Worm (Caenorhabditis elegans) whole organism, L4 larva: Measurements from ENCODE around the gene vha-1.

Source experiments
- F26F4.8 ChIP-seq: fragments of 200-800 bp; sonication (Bioruptor generic); conservative IDR thresholded peaks from 2 replicates; pipeline ENCODE4 v1.3.6; 2022; ENCODE audit warnings: missing genetic modification characterization, missing compliant biosample characterization
- F49E8.2 ChIP-seq: sonication (generic microtip); optimal IDR thresholded peaks from 2 replicates; lab custom pipeline; 2016; ENCODE audit warnings: missing compliant biosample characterization, mild to moderate bottlenecking, missing genetic modification characterization, borderline replicate concordance
- R02D3.7 ChIP-seq: fragments of 150-350 bp; sonication (generic microtip); optimal IDR thresholded peaks from 3 replicates; lab custom pipeline; 2014; ENCODE audit warnings: missing biosample characterization, missing genetic modification characterization
- T20F7.1 ChIP-seq: fragments of 200-800 bp; sonication (Bioruptor generic); optimal IDR thresholded peaks from 2 replicates; lab custom pipeline; 2018; ENCODE audit warnings: mild to moderate bottlenecking, missing genetic modification characterization, missing compliant biosample characterization
- Y105C5A.15 ChIP-seq: fragments of 200-800 bp; sonication (Bioruptor generic); IDR thresholded peaks from 2 replicates; pipeline ENCODE4 v1.3.6; 2022; ENCODE audit warnings: missing genetic modification characterization, missing compliant biosample characterization
- ZK546.5 ChIP-seq, 2 experiments: sonication (generic microtip); optimal IDR thresholded peaks; 2 replicates each; lab custom pipeline; 2017; ENCODE audit warnings: missing biosample characterization in 2 of 2, missing genetic modification characterization in 2 of 2
- aha-1 ChIP-seq: fragments of 150-350 bp; peaks from one replicate; lab custom pipeline; 2014; ENCODE audit warnings: missing biosample characterization, missing genetic modification characterization
- aly-2 ChIP-seq: sonication (generic microtip); optimal IDR thresholded peaks from 2 replicates; lab custom pipeline; 2018; ENCODE audit warnings: missing biosample characterization, missing genetic modification characterization
- arid-1 ChIP-seq: fragments of 200-800 bp; sonication (Bioruptor generic); conservative IDR thresholded peaks from 2 replicates; pipeline ENCODE4 v1.3.6; 2022; ENCODE audit warnings: missing genetic modification reagents, missing genetic modification characterization, missing compliant biosample characterization
- ceh-62 ChIP-seq: sonication (generic microtip); optimal IDR thresholded peaks from 2 replicates; lab custom pipeline; 2017; ENCODE audit warnings: missing biosample characterization, missing genetic modification characterization
- ces-1 ChIP-seq: fragments of 150-350 bp; sonication (generic microtip); optimal IDR thresholded peaks from 4 replicates; lab custom pipeline; 2014; ENCODE audit warnings: missing biosample characterization, missing genetic modification reagents, missing genetic modification characterization
- ctbp-1 ChIP-seq: fragments of 200-800 bp; sonication (Bioruptor generic); IDR thresholded peaks from 2 replicates; pipeline ENCODE4 v1.3.6; 2022; ENCODE audit warnings: missing genetic modification reagents, missing genetic modification characterization, missing compliant biosample characterization
- daf-16 ChIP-seq, 3 experiments: sonication (generic microtip); optimal IDR thresholded peaks; 2 replicates each; lab custom pipeline; 2016 to 2017; ENCODE audit warnings: missing genetic modification characterization in 3 of 3, missing genetic modification reagents in 3 of 3, mild to moderate bottlenecking in 2 of 3, missing compliant biosample characterization in 2 of 3, missing biosample characterization in 1 of 3, moderate library complexity in 1 of 3
- daf-19 ChIP-seq: fragments of 200-800 bp; sonication (Bioruptor generic); conservative IDR thresholded peaks from 2 replicates; pipeline ENCODE4 v1.3.6; 2022; ENCODE audit warnings: missing genetic modification characterization, missing compliant biosample characterization
- daf-8 ChIP-seq: fragments of 200-800 bp; sonication (Bioruptor generic); IDR thresholded peaks from 2 replicates; pipeline ENCODE4 v1.3.6; 2022; ENCODE audit warnings: missing genetic modification characterization, missing compliant biosample characterization
- dmd-6 ChIP-seq: fragments of 200-800 bp; sonication (Bioruptor generic); IDR thresholded peaks from 2 replicates; pipeline ENCODE4 v1.3.6; 2022; ENCODE audit warnings: missing genetic modification reagents, missing genetic modification characterization, missing compliant biosample characterization
- dmd-9 ChIP-seq: fragments of 200-800 bp; sonication (Bioruptor generic); IDR thresholded peaks from 2 replicates; pipeline ENCODE4 v1.3.6; 2022; ENCODE audit warnings: missing genetic modification reagents, missing genetic modification characterization, missing compliant biosample characterization
- dpl-1 ChIP-seq: fragments of 150-350 bp; optimal IDR thresholded peaks from 2 replicates; lab custom pipeline; 2014; ENCODE audit warnings: missing biosample characterization, missing genetic modification reagents, missing genetic modification characterization
- duxl-1 ChIP-seq: sonication (generic microtip); optimal IDR thresholded peaks from 2 replicates; lab custom pipeline; 2016; ENCODE audit warnings: mild to moderate bottlenecking, missing genetic modification characterization, moderate library complexity, missing compliant biosample characterization; ENCODE audit not compliant: poor library complexity
- dve-1 ChIP-seq: sonication (generic microtip); optimal IDR thresholded peaks from 2 replicates; lab custom pipeline; 2017; ENCODE audit warnings: antibody characterized with exemption, mild to moderate bottlenecking, missing genetic modification characterization, missing compliant biosample characterization; ENCODE audit not compliant: insufficient read depth
- egl-27 ChIP-seq: sonication (generic microtip); optimal IDR thresholded peaks from 3 replicates; lab custom pipeline; 2017; ENCODE audit warnings: missing biosample characterization, missing genetic modification reagents, missing genetic modification characterization
- hlh-11 ChIP-seq: fragments of 200-800 bp; sonication (Bioruptor generic); optimal IDR thresholded peaks from 2 replicates; lab custom pipeline; 2018; ENCODE audit warnings: mild to moderate bottlenecking, missing genetic modification characterization, missing compliant biosample characterization
- hlh-30 ChIP-seq: sonication (generic microtip); optimal IDR thresholded peaks from 2 replicates; lab custom pipeline; 2017; ENCODE audit warnings: antibody characterized with exemption, mild to moderate bottlenecking, missing genetic modification characterization, missing compliant biosample characterization; ENCODE audit not compliant: insufficient read depth
- hmg-1.1 ChIP-seq: fragments of 200-800 bp; sonication (Bioruptor generic); IDR thresholded peaks from 2 replicates; pipeline ENCODE4 v1.3.6; 2022; ENCODE audit warnings: missing genetic modification reagents, missing genetic modification characterization, missing compliant biosample characterization
- lin-13 ChIP-seq: fragments of 150-350 bp; optimal IDR thresholded peaks from 2 replicates; lab custom pipeline; 2014; ENCODE audit warnings: missing biosample characterization, missing genetic modification reagents, missing genetic modification characterization
- lin-29 ChIP-seq: fragments of 200-800 bp; sonication (Bioruptor generic); IDR thresholded peaks from 2 replicates; pipeline ENCODE4 v1.3.6; 2022; ENCODE audit warnings: missing genetic modification reagents, missing genetic modification characterization, missing compliant biosample characterization
- lin-38 ChIP-seq: fragments of 200-800 bp; sonication (Bioruptor generic); IDR thresholded peaks from 2 replicates; pipeline ENCODE4 v1.3.6; 2022; ENCODE audit warnings: missing genetic modification reagents, missing genetic modification characterization, missing compliant biosample characterization
- lin-39 ChIP-seq: fragments of 150-350 bp; optimal IDR thresholded peaks from 2 replicates; lab custom pipeline; 2014; ENCODE audit warnings: missing biosample characterization, missing genetic modification reagents, missing genetic modification characterization
- lir-3 ChIP-seq: sonication (generic microtip); optimal IDR thresholded peaks from 2 replicates; lab custom pipeline; 2016; ENCODE audit warnings: mild to moderate bottlenecking, missing genetic modification characterization, missing compliant biosample characterization
- madf-5 ChIP-seq, 2 experiments: fragments of 200-800 bp; sonication (Bioruptor generic); IDR thresholded peaks; 2 replicates each; pipeline ENCODE4 v1.3.6; 2022; ENCODE audit warnings: missing compliant biosample characterization in 2 of 2, missing genetic modification characterization in 2 of 2
- mdl-1 ChIP-seq, 2 experiments: fragments of 150-350 bp in 1 of 2; sonication (generic microtip) in 1 of 2; optimal IDR thresholded peaks; 2 replicates each; lab custom pipeline; 2014 to 2017; ENCODE audit warnings: missing biosample characterization in 2 of 2, missing genetic modification characterization in 2 of 2
- mxl-2 ChIP-seq: fragments of 200-800 bp; sonication (Bioruptor generic); conservative IDR thresholded peaks from 2 replicates; pipeline ENCODE4 v1.3.6; 2022; ENCODE audit warnings: missing genetic modification reagents, missing genetic modification characterization, missing compliant biosample characterization
- nhr-11 ChIP-seq: fragments of 150-350 bp; optimal IDR thresholded peaks from 2 replicates; lab custom pipeline; 2014; ENCODE audit warnings: missing biosample characterization, missing genetic modification characterization
- nhr-237 ChIP-seq: sonication (generic microtip); optimal IDR thresholded peaks from 2 replicates; lab custom pipeline; 2017; ENCODE audit warnings: missing biosample characterization, missing genetic modification characterization
- nhr-25 ChIP-seq: sonication (generic microtip); optimal IDR thresholded peaks from 2 replicates; lab custom pipeline; 2017; ENCODE audit warnings: missing genetic modification characterization, mild to moderate bottlenecking, missing compliant biosample characterization, antibody characterized with exemption, moderate library complexity, borderline replicate concordance; ENCODE audit not compliant: insufficient read depth
- nhr-28 ChIP-seq: fragments of 150-350 bp; optimal IDR thresholded peaks from 2 replicates; lab custom pipeline; 2014; ENCODE audit warnings: missing biosample characterization, missing genetic modification characterization
- nhr-48 ChIP-seq: sonication (generic microtip); optimal IDR thresholded peaks from 2 replicates; lab custom pipeline; 2016; ENCODE audit warnings: mild to moderate bottlenecking, missing genetic modification characterization, missing compliant biosample characterization
- nhr-76 ChIP-seq: fragments of 150-350 bp; optimal IDR thresholded peaks from 2 replicates; lab custom pipeline; 2014; ENCODE audit warnings: missing biosample characterization, missing genetic modification characterization
- nhr-77 ChIP-seq: fragments of 150-350 bp; optimal IDR thresholded peaks from 2 replicates; lab custom pipeline; 2014; ENCODE audit warnings: missing biosample characterization, missing genetic modification characterization
- php-3 ChIP-seq: fragments of 200-800 bp; sonication (Bioruptor generic); IDR thresholded peaks from 2 replicates; pipeline ENCODE4 v1.3.6; 2022; ENCODE audit warnings: missing genetic modification reagents, missing genetic modification characterization, missing compliant biosample characterization
- sdz-12 ChIP-seq: fragments of 200-800 bp; sonication (Bioruptor generic); optimal IDR thresholded peaks from 2 replicates; lab custom pipeline; 2018; ENCODE audit warnings: mild to moderate bottlenecking, missing genetic modification characterization, missing compliant biosample characterization
- set-16 ChIP-seq: fragments of 200-800 bp; sonication (Bioruptor generic); IDR thresholded peaks from 2 replicates; pipeline ENCODE4 v1.3.6; 2022; ENCODE audit warnings: missing genetic modification reagents, missing genetic modification characterization, missing compliant biosample characterization
- snpc-1.2 ChIP-seq: fragments of 200-800 bp; sonication (Bioruptor generic); IDR thresholded peaks from 2 replicates; pipeline ENCODE4 v1.3.6; 2022; ENCODE audit warnings: missing genetic modification reagents, missing genetic modification characterization, missing compliant biosample characterization
- tag-97 ChIP-seq: fragments of 200-800 bp; sonication (Bioruptor generic); IDR thresholded peaks from 2 replicates; pipeline ENCODE4 v1.3.6; 2022; ENCODE audit warnings: missing genetic modification characterization, missing compliant biosample characterization
- unc-130 ChIP-seq: sonication (generic microtip); optimal IDR thresholded peaks from 2 replicates; lab custom pipeline; 2016; ENCODE audit warnings: missing genetic modification reagents, missing genetic modification characterization, missing compliant biosample characterization
- unc-39 ChIP-seq: sonication (generic microtip); optimal IDR thresholded peaks from 2 replicates; lab custom pipeline; 2017; ENCODE audit warnings: missing biosample characterization, missing genetic modification characterization
- unc-62 ChIP-seq, 3 experiments: fragments of 150-350 bp in 1 of 3; sonication (generic microtip); optimal IDR thresholded peaks in 2 of 3; peaks in 1 of 3; 1 replicate in 1 of 3; 2 replicates in 2 of 3; lab custom pipeline; 2014 to 2017; ENCODE audit warnings: missing biosample characterization in 3 of 3, missing genetic modification characterization in 3 of 3, missing genetic modification reagents in 3 of 3, missing genotype in 1 of 3
- zfp-3 ChIP-seq: fragments of 200-800 bp; sonication (Bioruptor generic); conservative IDR thresholded peaks from 2 replicates; pipeline ENCODE4 v1.3.6; 2022; ENCODE audit warnings: missing genetic modification reagents, missing genetic modification characterization, missing compliant biosample characterization
- zip-11 ChIP-seq: fragments of 200-800 bp; sonication (Bioruptor generic); IDR thresholded peaks from 2 replicates; pipeline ENCODE4 v1.3.6; 2022; ENCODE audit warnings: missing genetic modification characterization, missing compliant biosample characterization
- ztf-11 ChIP-seq: fragments of 150-350 bp; optimal IDR thresholded peaks from 2 replicates; lab custom pipeline; 2014; ENCODE audit warnings: missing biosample characterization, missing genetic modification characterization
- ztf-7 ChIP-seq: fragments of 150-350 bp; optimal IDR thresholded peaks from 2 replicates; lab custom pipeline; 2014; ENCODE audit warnings: missing biosample characterization, missing genetic modification characterization

Gene vha-1

DNA sequence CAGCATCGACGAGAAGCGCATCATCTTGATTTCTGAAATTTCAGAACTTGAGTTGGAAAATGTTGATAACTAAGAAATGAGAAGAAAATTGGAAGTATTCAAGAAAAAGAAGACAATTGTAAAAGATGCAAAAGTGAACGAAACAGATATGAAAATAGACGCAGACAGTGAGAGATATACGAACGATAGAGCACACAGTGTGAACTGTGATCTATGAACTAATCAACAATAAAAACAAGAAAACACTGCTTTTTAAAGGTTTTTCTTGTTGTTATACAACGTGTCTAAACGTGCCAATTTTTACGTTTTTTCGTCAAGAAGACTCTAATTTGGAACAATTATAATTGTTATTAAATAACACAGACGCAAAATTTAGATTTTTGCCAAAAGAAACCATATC lies 28.2 kb upstream of the vha-1 start, which contains the start of gene ech-6 (continued):
- TF ChIP-seq sdz-12 (GFP tag; lab: Kevin White, UChicago): no peak
- no peak for TF ChIP-seq aha-1
- no peak for TF ChIP-seq dmd-9
- TF ChIP-seq snpc-1.2 (GFP tag; lab: Robert Waterston, UW): no peak
- TF ChIP-seq hlh-30 (tag; lab: Kevin White, UChicago): peak; percentile 5
- no peak for TF ChIP-seq unc-62 (GFP tag; optimal IDR thresholded peaks at IDR 0.05 in 1 of 2; lab: Kevin White, UChicago)
- TF ChIP-seq unc-62 (tag; optimal IDR thresholded peaks at IDR 0.05; lab: Kevin White, UChicago): no peak
- TF ChIP-seq unc-39 (tag; lab: Kevin White, UChicago): no peak
- peak; percentile 32 for TF ChIP-seq dpl-1 (GFP tag; lab: Kevin White, UChicago)
- no peak for TF ChIP-seq zip-11 (GFP tag; lab: Robert Waterston, UW)
- no peak for TF ChIP-seq nhr-76 (tag; lab: Kevin White, UChicago)
- no peak for TF ChIP-seq ZK546.5 (tag; optimal IDR thresholded peaks at IDR 0.05; lab: Kevin White, UChicago)
- TF ChIP-seq daf-16 (GFP tag; optimal IDR thresholded peaks at IDR 0.05; lab: Kevin White, UChicago): no peak
- TF ChIP-seq daf-16 (tag; optimal IDR thresholded peaks at IDR 0.05; lab: Kevin White, UChicago): peak; percentile 96
- no peak for TF ChIP-seq unc-130
- TF ChIP-seq ztf-7: no peak
- no peak for TF ChIP-seq nhr-25 (tag; lab: Kevin White, UChicago)
- no peak for TF ChIP-seq ceh-62 (tag; lab: Kevin White, UChicago)
- TF ChIP-seq Y105C5A.15 (GFP tag; lab: Robert Waterston, UW): no peak
- no peak for TF ChIP-seq nhr-77 (tag; lab: Kevin White, UChicago)
- peak; percentile 72 for TF ChIP-seq dmd-6 (GFP tag; lab: Robert Waterston, UW)
- TF ChIP-seq tag-97 (GFP tag; lab: Robert Waterston, UW): no peak
- TF ChIP-seq F49E8.2 (tag; lab: Kevin White, UChicago): no peak
- peak; percentile 58 for TF ChIP-seq hlh-11 (tag; lab: Kevin White, UChicago)
- no peak for TF ChIP-seq lin-13 (GFP tag; lab: Kevin White, UChicago)
- TF ChIP-seq php-3 (GFP tag; lab: Robert Waterston, UW): peak; percentile 21; the same call in 1 of the 2 replicates
- no peak for TF ChIP-seq arid-1 (GFP tag; lab: Robert Waterston, UW)
- no peak for TF ChIP-seq T20F7.1 (GFP tag; lab: Kevin White, UChicago)
- no peak for TF ChIP-seq F26F4.8 (GFP tag; lab: Robert Waterston, UW)
- peak; percentile 11 for TF ChIP-seq nhr-48 (tag; lab: Kevin White, UChicago)
- peak; percentile 11; the same call in 1 of the 2 replicates for TF ChIP-seq hmg-1.1
- TF ChIP-seq aly-2 (tag; lab: Kevin White, UChicago): no peak
- no peak for TF ChIP-seq nhr-237 (tag; lab: Kevin White, UChicago)
- TF ChIP-seq mdl-1 (tag; optimal IDR thresholded peaks at IDR 0.05; lab: Kevin White, UChicago): no peak
- TF ChIP-seq ces-1: no peak
- no peak for TF ChIP-seq lin-39
- TF ChIP-seq duxl-1 (tag; lab: Kevin White, UChicago): no peak
- TF ChIP-seq madf-5 (GFP tag; IDR thresholded peaks at IDR 0.05; lab: Robert Waterston, UW): no peak
- no peak for TF ChIP-seq ztf-11 (tag; lab: Kevin White, UChicago)
- no peak for TF ChIP-seq R02D3.7 (tag; lab: Kevin White, UChicago)
- TF ChIP-seq nhr-11 (tag; lab: Kevin White, UChicago): no peak
- no peak for TF ChIP-seq lin-29
- TF ChIP-seq dve-1 (tag; lab: Kevin White, UChicago): peak; percentile 83
- TF ChIP-seq nhr-28: peak; percentile 11
- TF ChIP-seq set-16 (GFP tag; lab: Robert Waterston, UW): no peak
- TF ChIP-seq daf-19: no peak
- peak; percentile 51 for TF ChIP-seq lin-38 (GFP tag; lab: Robert Waterston, UW)
- TF ChIP-seq mxl-2 (GFP tag; lab: Robert Waterston, UW): no peak
- TF ChIP-seq daf-8 (GFP tag; lab: Robert Waterston, UW): no peak
- TF ChIP-seq zfp-3: no peak
- TF ChIP-seq ctbp-1 (GFP tag; lab: Robert Waterston, UW): no peak
- no peak for TF ChIP-seq egl-27
- no peak for TF ChIP-seq lir-3 (tag; lab: Kevin White, UChicago)
